Fruit fly (Drosophila melanogaster): ENCODE measurements around the gene CG46399.

The CG46399 gene

dm6 chrX:14846116-14846614 lies 12.9 kb upstream of the CG46399 start (continued):
- TF ChIP-seq dimm (GFP tag; IDR thresholded peaks at IDR 0.05) (no peak), CG4282 (GFP tag; optimal IDR thresholded peaks at IDR 0.05) (no peak), Doc2 (GFP tag; IDR thresholded peaks at IDR 0.05) (no peak), ash1 (GFP tag; optimal IDR thresholded peaks at IDR 0.05) (no peak), zen (tag; optimal IDR thresholded peaks at IDR 0.05) (no peak), CG4820 (GFP tag; optimal IDR thresholded peaks at IDR 0.05) (no peak), z (GFP tag; IDR thresholded peaks at IDR 0.05) (no peak), knrl (GFP tag; IDR thresholded peaks at IDR 0.05; ENCODE audit: partially characterized antibody) (no peak), Bgb (GFP tag; IDR thresholded peaks at IDR 0.05; ENCODE audit: partially characterized antibody) (no peak), Nf-YC (tag; optimal IDR thresholded peaks at IDR 0.05) (no peak), ken (GFP tag; IDR thresholded peaks at IDR 0.05) (no peak), fd3F (GFP tag; optimal IDR thresholded peaks at IDR 0.05) (no peak), her (GFP tag; optimal IDR thresholded peaks at IDR 0.05) (no peak), CG1233 (GFP tag; optimal IDR thresholded peaks at IDR 0.05) (no peak), Lpt (GFP tag; optimal IDR thresholded peaks at IDR 0.05) (no peak), CG12659 (GFP tag; optimal IDR thresholded peaks at IDR 0.05) (no peak), Sin3A (optimal IDR thresholded peaks at IDR 0.05) (no peak), bowl (GFP tag; IDR thresholded peaks at IDR 0.05) (no peak), CG2202 (tag; optimal IDR thresholded peaks at IDR 0.05) (no peak), hbn (GFP tag; IDR thresholded peaks at IDR 0.05; ENCODE audit: partially characterized antibody) (no peak), CG6689 (GFP tag; IDR thresholded peaks at IDR 0.05) (no peak), p53 (GFP tag; optimal IDR thresholded peaks at IDR 0.05) (no peak), Taf1 (GFP tag; IDR thresholded peaks at IDR 0.05) (no peak), Dip2 (GFP tag; IDR thresholded peaks at IDR 0.05) (no peak), CG3995 (GFP tag; optimal IDR thresholded peaks at IDR 0.05) (no peak), CG34422 (GFP tag; IDR thresholded peaks at IDR 0.05) (no peak), crc (GFP tag; optimal IDR thresholded peaks at IDR 0.05) (no peak), eyg (GFP tag; optimal IDR thresholded peaks at IDR 0.05) (no peak), gsb-n (tag; optimal IDR thresholded peaks at IDR 0.05) (peak; percentile 72), Gug (GFP tag; IDR thresholded peaks at IDR 0.05) (no peak), jing (GFP tag; optimal IDR thresholded peaks at IDR 0.05) (no peak), CG17328 (GFP tag; IDR thresholded peaks at IDR 0.05) (no peak), CG17186 (GFP tag; optimal IDR thresholded peaks at IDR 0.05) (no peak), Adf1 (GFP tag; IDR thresholded peaks at IDR 0.05) (no peak), Hmx (GFP tag; optimal IDR thresholded peaks at IDR 0.05) (no peak), CG2875 (GFP tag; optimal IDR thresholded peaks at IDR 0.05) (no peak), BEAF-32 (GFP tag; optimal IDR thresholded peaks at IDR 0.05) (no peak), caup (GFP tag; optimal IDR thresholded peaks at IDR 0.05; ENCODE audit: severe bottlenecking) (no peak), repo (GFP tag; optimal IDR thresholded peaks at IDR 0.05) (no peak), E2f1 (GFP tag; IDR thresholded peaks at IDR 0.05) (no peak), trh (GFP tag; optimal IDR thresholded peaks at IDR 0.05) (no peak), row (GFP tag; IDR thresholded peaks at IDR 0.05) (no peak), CG4360 (GFP tag; IDR thresholded peaks at IDR 0.05) (no peak), Neu2 (GFP tag; optimal IDR thresholded peaks at IDR 0.05; ENCODE audit: borderline replicate concordance) (no peak), ro (GFP tag; IDR thresholded peaks at IDR 0.05) (no peak), sna (GFP tag; IDR thresholded peaks at IDR 0.05; ENCODE audit: partially characterized antibody) (no peak), CG42726 (GFP tag; IDR thresholded peaks at IDR 0.05; ENCODE audit: partially characterized antibody) (no peak), disco-r (GFP tag; optimal IDR thresholded peaks at IDR 0.05) (no peak), CG1792 (GFP tag; optimal IDR thresholded peaks at IDR 0.05) (no peak), CG13894 (tag; optimal IDR thresholded peaks at IDR 0.05) (peak; percentile 21), TFAM (GFP tag; optimal IDR thresholded peaks at IDR 0.05) (no peak), CG8281 (tag; optimal IDR thresholded peaks at IDR 0.05) (no peak), CG7372 (GFP tag; IDR thresholded peaks at IDR 0.05) (no peak)
